Worm (Caenorhabditis elegans) whole organism, L2 larva: ENCODE measurements around the gene crn-6.

Experiments used
- C34F6.9 ChIP-seq: fragments of 150-350 bp; optimal IDR thresholded peaks from 2 replicates; lab custom pipeline; 2014; ENCODE audit warnings: missing biosample characterization, missing genetic modification characterization
- F13H6.1 ChIP-seq: sonication (generic microtip); optimal IDR thresholded peaks from 2 replicates; lab custom pipeline; 2016; ENCODE audit warnings: missing genetic modification characterization, missing compliant biosample characterization
- R02D3.7 ChIP-seq: fragments of 150-350 bp; optimal IDR thresholded peaks from 2 replicates; lab custom pipeline; 2014; ENCODE audit warnings: missing biosample characterization, missing genetic modification characterization
- ZK546.5 ChIP-seq: sonication (generic microtip); optimal IDR thresholded peaks from 2 replicates; lab custom pipeline; 2017; ENCODE audit warnings: missing biosample characterization, missing genetic modification characterization
- aly-2 ChIP-seq: fragments of 150-350 bp; optimal IDR thresholded peaks from 2 replicates; lab custom pipeline; 2014; ENCODE audit warnings: missing biosample characterization, missing genetic modification characterization
- ama-1 ChIP-seq: fragments of 150-350 bp; optimal IDR thresholded peaks from 2 replicates; lab custom pipeline; 2018; ENCODE audit warnings: inconsistent platforms
- blmp-1 ChIP-seq: sonication (generic microtip); optimal IDR thresholded peaks from 2 replicates; lab custom pipeline; 2017; ENCODE audit warnings: missing genetic modification characterization, mild to moderate bottlenecking, missing compliant biosample characterization, antibody characterized with exemption, moderate library complexity; ENCODE audit not compliant: insufficient read depth
- ceh-82 ChIP-seq: fragments of 150-350 bp; optimal IDR thresholded peaks from 2 replicates; lab custom pipeline; 2014; ENCODE audit warnings: missing biosample characterization, missing genetic modification characterization
- crh-2 ChIP-seq: sonication (generic microtip); optimal IDR thresholded peaks from 2 replicates; lab custom pipeline; 2017; ENCODE audit warnings: missing biosample characterization, missing genetic modification characterization
- dmd-4 ChIP-seq: sonication (generic microtip); optimal IDR thresholded peaks from 2 replicates; lab custom pipeline; 2017; ENCODE audit warnings: missing biosample characterization, missing genetic modification characterization
- elt-3 ChIP-seq: sonication (generic microtip); optimal IDR thresholded peaks from 2 replicates; lab custom pipeline; 2017; ENCODE audit warnings: missing biosample characterization, missing genetic modification characterization
- fos-1 ChIP-seq: fragments of 150-350 bp; optimal IDR thresholded peaks from 2 replicates; lab custom pipeline; 2014; ENCODE audit warnings: missing biosample characterization, missing genetic modification characterization
- gmeb-1 ChIP-seq: fragments of 150-350 bp; optimal IDR thresholded peaks from 2 replicates; lab custom pipeline; 2014; ENCODE audit warnings: missing biosample characterization, missing genetic modification characterization
- lin-13 ChIP-seq: fragments of 150-350 bp; optimal IDR thresholded peaks from 2 replicates; lab custom pipeline; 2014; ENCODE audit warnings: missing biosample characterization, missing genetic modification reagents, missing genetic modification characterization
- lsy-2 ChIP-seq, 2 experiments: fragments of 150-350 bp in 1 of 2; sonication (generic microtip) in 1 of 2; optimal IDR thresholded peaks; 2 replicates each; lab custom pipeline; 2014 to 2017; ENCODE audit warnings: missing biosample characterization in 2 of 2, missing genetic modification characterization in 2 of 2
- mdl-1 ChIP-seq, 2 experiments: fragments of 150-350 bp in 1 of 2; sonication (generic microtip) in 1 of 2; optimal IDR thresholded peaks; 2 replicates each; lab custom pipeline; 2017; ENCODE audit warnings: missing biosample characterization in 2 of 2, missing genetic modification characterization in 2 of 2
- nhr-11 ChIP-seq: fragments of 150-350 bp; optimal IDR thresholded peaks from 2 replicates; lab custom pipeline; 2014; ENCODE audit warnings: missing biosample characterization, missing genetic modification characterization
- nhr-12 ChIP-seq: fragments of 150-350 bp; optimal IDR thresholded peaks from 2 replicates; lab custom pipeline; 2014; ENCODE audit warnings: missing biosample characterization, missing genetic modification characterization
- nhr-129 ChIP-seq: fragments of 150-350 bp; optimal IDR thresholded peaks from 2 replicates; lab custom pipeline; 2014; ENCODE audit warnings: missing biosample characterization, missing genetic modification characterization
- nhr-21 ChIP-seq: fragments of 150-350 bp; optimal IDR thresholded peaks from 2 replicates; lab custom pipeline; 2014; ENCODE audit warnings: missing biosample characterization, missing genetic modification characterization
- nhr-237 ChIP-seq: fragments of 150-350 bp; optimal IDR thresholded peaks from 2 replicates; lab custom pipeline; 2014; ENCODE audit warnings: missing biosample characterization, missing genetic modification characterization
- nhr-25 ChIP-seq: fragments of 150-350 bp; sonication (generic microtip); optimal IDR thresholded peaks from 3 replicates; lab custom pipeline; 2014; ENCODE audit warnings: missing biosample characterization, missing genetic modification characterization
- nhr-77 ChIP-seq: fragments of 150-350 bp; optimal IDR thresholded peaks from 2 replicates; lab custom pipeline; 2014; ENCODE audit warnings: missing biosample characterization, missing genetic modification characterization
- peb-1 ChIP-seq: fragments of 150-350 bp; optimal IDR thresholded peaks from 2 replicates; lab custom pipeline; 2014; ENCODE audit warnings: missing biosample characterization, missing genetic modification characterization
- sem-4 ChIP-seq: fragments of 150-350 bp; optimal IDR thresholded peaks from 2 replicates; lab custom pipeline; 2014; ENCODE audit warnings: missing biosample characterization, missing genetic modification reagents, missing genetic modification characterization
- sma-3 ChIP-seq: sonication (generic microtip); optimal IDR thresholded peaks from 2 replicates; lab custom pipeline; 2016; ENCODE audit warnings: missing genetic modification reagents, missing genetic modification characterization, missing compliant biosample characterization
- sma-9 ChIP-seq, 2 experiments: fragments of 150-350 bp in 1 of 2; sonication (generic microtip) in 1 of 2; optimal IDR thresholded peaks; 2 replicates each; lab custom pipeline; 2014 to 2016; ENCODE audit warnings: missing genetic modification characterization in 2 of 2, mild to moderate bottlenecking in 1 of 2, missing biosample characterization in 1 of 2, missing compliant biosample characterization in 1 of 2, missing genetic modification reagents in 1 of 2, moderate library complexity in 1 of 2
- snpc-4 ChIP-seq: fragments of 150-350 bp; optimal IDR thresholded peaks from 2 replicates; lab custom pipeline; 2014; ENCODE audit warnings: missing biosample characterization, missing genetic modification characterization
- zag-1 ChIP-seq: fragments of 150-350 bp; optimal IDR thresholded peaks from 2 replicates; lab custom pipeline; 2014; ENCODE audit warnings: missing biosample characterization, missing genetic modification characterization
- ztf-11 ChIP-seq: sonication (generic microtip); optimal IDR thresholded peaks from 2 replicates; lab custom pipeline; 2017; ENCODE audit warnings: missing biosample characterization, missing genetic modification characterization
- ztf-4 ChIP-seq: fragments of 150-350 bp; optimal IDR thresholded peaks from 2 replicates; lab custom pipeline; 2014; ENCODE audit warnings: missing biosample characterization, missing genetic modification characterization

The crn-6 gene

DNA sequence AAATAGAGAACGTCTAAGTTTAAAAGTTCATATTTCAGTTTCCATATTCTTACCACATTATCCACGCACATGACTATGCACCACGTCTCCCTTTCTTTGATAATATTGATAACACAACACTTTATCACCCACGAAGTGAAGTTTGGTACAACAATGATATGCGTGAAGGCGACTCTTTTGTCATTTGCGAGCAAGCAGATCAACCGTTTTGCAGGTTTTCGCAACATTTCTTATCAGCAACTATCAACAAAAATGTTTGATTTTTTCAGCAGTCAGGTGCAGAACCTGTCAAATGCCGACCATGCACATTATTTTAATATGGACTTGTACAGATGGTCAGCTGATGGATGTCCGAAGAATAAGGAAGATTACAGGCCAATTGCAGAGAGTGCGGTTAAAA lies 40.5 kb upstream of the crn-6 start:
- no peak for TF ChIP-seq mdl-1 (tag; optimal IDR thresholded peaks at IDR 0.05; lab: Kevin White, UChicago)
- no peak for TF ChIP-seq lsy-2 (tag; optimal IDR thresholded peaks at IDR 0.05; lab: Kevin White, UChicago)
- no peak for TF ChIP-seq nhr-21 (tag; lab: Kevin White, UChicago)
- no peak for TF ChIP-seq ztf-4 (tag; lab: Kevin White, UChicago)
- TF ChIP-seq peb-1 (tag; lab: Kevin White, UChicago), result no peak
- TF ChIP-seq F13H6.1 (tag; lab: Kevin White, UChicago), result peak; percentile 12
- no peak for TF ChIP-seq nhr-11 (tag; lab: Kevin White, UChicago)
- TF ChIP-seq fos-1 (tag; lab: Kevin White, UChicago), result peak; percentile 93
- no peak for TF ChIP-seq lin-13
- TF ChIP-seq gmeb-1 (tag; lab: Kevin White, UChicago), result peak; percentile 44
- TF ChIP-seq sma-3, result peak; percentile 34
- peak; percentile 72 for TF ChIP-seq sma-9 (GFP tag; optimal IDR thresholded peaks at IDR 0.05; lab: Kevin White, UChicago)
- TF ChIP-seq sma-9 (tag; optimal IDR thresholded peaks at IDR 0.05; lab: Kevin White, UChicago), result no peak
- TF ChIP-seq nhr-25, result no peak
- peak; percentile 87 for TF ChIP-seq crh-2 (tag; lab: Kevin White, UChicago)
- TF ChIP-seq ama-1 (lab: Kevin White, UChicago), result no peak

ce11 chrIII:9327910-9328309 lies 39.2 kb upstream of the crn-6 start:
- TF ChIP-seq mdl-1 (tag; optimal IDR thresholded peaks at IDR 0.05; lab: Kevin White, UChicago) (no peak), nhr-12 (tag; lab: Kevin White, UChicago) (no peak), crh-2 (tag; lab: Kevin White, UChicago) (no peak), snpc-4 (tag; lab: Kevin White, UChicago) (no peak), dmd-4 (tag; lab: Kevin White, UChicago) (no peak), nhr-77 (tag; lab: Kevin White, UChicago) (no peak), R02D3.7 (tag; lab: Kevin White, UChicago) (no peak), elt-3 (tag; lab: Kevin White, UChicago) (no peak)

DNA sequence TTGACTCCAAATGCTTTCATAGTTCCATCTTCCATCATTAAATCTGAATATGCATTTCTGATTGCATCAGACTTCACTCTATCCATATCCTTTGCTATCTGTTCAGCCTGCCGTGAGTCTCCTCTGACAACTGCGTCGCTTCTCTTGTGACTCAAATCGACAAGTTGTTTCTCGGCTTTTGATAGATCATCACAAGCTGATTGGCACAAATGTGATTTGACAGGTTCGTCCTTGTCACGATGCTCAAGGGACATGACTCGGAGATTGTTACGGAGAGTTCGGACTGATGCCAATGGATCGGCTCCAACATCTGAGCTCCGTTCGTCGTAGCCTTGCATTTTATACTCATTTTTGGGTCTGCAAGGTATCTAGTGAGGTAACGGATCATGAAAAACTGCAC lies 38.3 kb upstream of the crn-6 start:
- TF ChIP-seq C34F6.9 (tag; lab: Kevin White, UChicago) (no peak), lsy-2 (tag; optimal IDR thresholded peaks at IDR 0.05; lab: Kevin White, UChicago) (peak in 1 of 2 experiments; percentile 13), sem-4 (tag; lab: Kevin White, UChicago) (no peak), nhr-129 (tag; lab: Kevin White, UChicago) (peak; percentile 73)

DNA sequence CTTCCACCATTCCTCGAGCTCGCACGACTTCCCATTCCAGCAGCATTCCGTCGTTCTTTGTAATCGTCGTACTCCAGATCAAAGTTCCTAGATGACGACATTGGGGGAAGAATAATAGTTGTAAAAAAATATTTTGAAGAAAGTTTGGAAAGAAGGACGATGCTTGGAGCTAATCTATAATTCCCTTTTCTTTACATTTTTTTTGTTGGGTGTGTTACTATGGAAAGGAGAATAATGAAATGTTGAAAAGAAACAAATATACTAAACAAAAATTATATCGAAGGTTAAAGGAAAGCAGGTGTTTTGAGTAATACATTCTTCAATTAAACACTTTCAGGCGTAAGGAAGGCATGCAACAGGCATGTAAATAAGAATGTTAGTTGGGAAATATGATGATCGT lies 37.8 kb upstream of the crn-6 start, which contains the start of gene C40H1.3:
Gene C40H1.3 (minus strand): TSS at position 101 of the 400 bp plus-strand sequence.
- no peak for TF ChIP-seq ama-1 (lab: Kevin White, UChicago)
- TF ChIP-seq blmp-1 (tag; lab: Kevin White, UChicago), result no peak

DNA sequence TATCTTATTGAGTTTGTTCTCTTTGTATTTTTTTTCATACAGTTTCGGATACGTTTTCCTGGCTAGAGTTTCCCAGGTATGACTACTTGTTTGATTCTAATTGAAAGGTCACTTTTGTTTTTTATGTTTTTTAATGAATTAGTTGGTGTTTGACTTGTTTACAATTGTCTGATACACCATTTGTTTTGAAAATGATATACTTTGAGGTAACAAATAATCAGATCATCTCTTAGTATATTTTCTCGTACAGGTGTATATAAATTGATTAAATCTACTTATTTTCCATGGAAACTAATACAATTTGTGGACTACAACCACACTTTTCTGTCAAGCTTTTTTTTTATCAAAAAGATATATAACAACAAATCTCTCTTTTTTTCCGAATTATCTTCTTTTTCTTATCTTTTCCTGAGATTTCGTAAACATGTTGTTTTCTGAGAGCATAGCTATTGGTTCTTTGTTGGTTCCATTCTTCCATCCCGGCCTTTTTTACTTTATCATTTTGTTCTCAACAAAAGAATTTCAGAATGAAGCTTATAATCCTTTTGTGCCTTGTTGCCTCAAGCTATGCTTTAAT lies 37.2 kb upstream of the crn-6 start, which contains the start of gene ttr-5:
Gene ttr-5 (plus strand): TSS at position 527 of the 577 bp plus-strand sequence.
- TF ChIP-seq sma-9 (GFP tag; optimal IDR thresholded peaks at IDR 0.05; lab: Kevin White, UChicago) (no peak), sma-9 (tag; optimal IDR thresholded peaks at IDR 0.05; lab: Kevin White, UChicago) (no peak)

DNA sequence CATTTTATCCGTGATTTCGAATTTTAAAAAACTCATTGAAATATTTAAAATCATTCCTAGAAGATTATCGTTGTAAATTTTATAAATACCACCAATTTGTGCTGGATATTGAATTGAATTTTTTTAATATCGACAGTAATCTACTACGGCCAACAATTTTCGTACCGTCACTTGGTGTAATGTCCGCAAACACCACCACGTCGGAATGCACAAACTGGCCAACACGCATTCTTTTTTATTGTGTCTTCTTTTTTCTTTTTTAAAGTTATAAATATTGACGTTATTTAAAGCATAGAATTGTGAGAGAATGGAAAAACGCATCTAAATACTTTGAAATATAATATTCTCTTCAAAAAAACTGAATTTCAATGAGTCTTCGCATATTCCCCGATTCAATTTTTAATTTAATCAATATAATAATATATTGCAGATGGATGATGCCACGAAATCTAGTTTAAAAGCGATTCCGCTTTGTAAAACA lies 35.9 kb upstream of the crn-6 start, which contains the start of gene ufc-1:
Gene ufc-1 (plus strand): TSS at position 431 of the 481 bp plus-strand sequence.
- peak; percentile 24 for TF ChIP-seq C34F6.9 (tag; lab: Kevin White, UChicago)
- no peak for TF ChIP-seq nhr-237 (tag; lab: Kevin White, UChicago)
- peak in 1 of 2 experiments; percentile 74 for TF ChIP-seq lsy-2 (tag; optimal IDR thresholded peaks at IDR 0.05; lab: Kevin White, UChicago)

DNA sequence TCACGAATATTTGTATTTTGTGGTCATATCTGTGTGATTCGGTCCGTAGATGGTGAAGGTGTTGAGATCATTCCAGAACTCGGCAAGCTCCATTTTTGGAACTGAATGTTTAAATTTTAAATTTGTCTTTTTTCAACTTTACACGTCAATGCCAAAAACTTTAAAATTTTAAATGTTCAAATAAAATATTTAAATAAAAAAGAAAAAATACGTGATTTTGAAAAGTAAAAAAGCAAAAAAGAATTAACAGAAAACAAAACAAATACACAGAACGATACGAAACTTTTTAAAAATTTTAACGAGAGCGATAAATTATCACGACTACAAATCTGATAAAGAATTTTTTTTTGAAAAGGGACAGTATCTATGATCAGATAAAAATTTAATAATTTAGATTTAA lies 32.9 kb upstream of the crn-6 start, which contains the start of gene elo-4:
Gene elo-4 (minus strand): TSS at position 101 of the 400 bp plus-strand sequence.
- TF ChIP-seq crh-2 (tag; lab: Kevin White, UChicago), result no peak
- no peak for TF ChIP-seq C34F6.9 (tag; lab: Kevin White, UChicago)
- TF ChIP-seq F13H6.1 (tag; lab: Kevin White, UChicago), result no peak
- TF ChIP-seq ZK546.5 (tag; lab: Kevin White, UChicago), result no peak
- TF ChIP-seq ztf-11 (tag; lab: Kevin White, UChicago), result no peak
- no peak for TF ChIP-seq zag-1
- TF ChIP-seq sem-4 (tag; lab: Kevin White, UChicago), result no peak
- TF ChIP-seq ceh-82 (tag; lab: Kevin White, UChicago), result no peak
- no peak for TF ChIP-seq gmeb-1 (tag; lab: Kevin White, UChicago)
- TF ChIP-seq mdl-1 (tag; optimal IDR thresholded peaks at IDR 0.05; lab: Kevin White, UChicago), result no peak
- no peak for TF ChIP-seq aly-2
- TF ChIP-seq peb-1 (tag; lab: Kevin White, UChicago), result no peak
